Worm (Caenorhabditis elegans) whole organism, L3 larva: Measurements from ENCODE around the gene ctsa-3.2.
A peak's percentile ranks its signal among the peaks of the same experiment; 100 is the strongest.

Source experiments
- R02D3.7 ChIP-seq: fragments of 150-350 bp; optimal IDR thresholded peaks from 2 replicates; lab custom pipeline; 2014; ENCODE audit warnings: missing biosample characterization, missing genetic modification characterization
- ZK546.5 ChIP-seq: sonication (generic microtip); optimal IDR thresholded peaks from 2 replicates; lab custom pipeline; 2017; ENCODE audit warnings: missing biosample characterization, missing genetic modification characterization
- aly-2 ChIP-seq: fragments of 150-350 bp; optimal IDR thresholded peaks from 2 replicates; lab custom pipeline; 2014; ENCODE audit warnings: missing biosample characterization, missing genetic modification characterization
- ama-1 ChIP-seq: fragments of 150-350 bp; optimal IDR thresholded peaks from 2 replicates; lab custom pipeline; 2018
- ceh-16 ChIP-seq: sonication (generic microtip); optimal IDR thresholded peaks from 2 replicates; lab custom pipeline; 2017; ENCODE audit warnings: missing biosample characterization, missing genetic modification characterization
- ceh-28 ChIP-seq: fragments of 150-350 bp; optimal IDR thresholded peaks from 2 replicates; lab custom pipeline; 2014; ENCODE audit warnings: missing biosample characterization, missing genetic modification reagents, missing genetic modification characterization
- ceh-82 ChIP-seq: fragments of 150-350 bp; optimal IDR thresholded peaks from 2 replicates; lab custom pipeline; 2014; ENCODE audit warnings: missing biosample characterization, missing genetic modification characterization
- daf-12 ChIP-seq: fragments of 150-350 bp; optimal IDR thresholded peaks from 2 replicates; lab custom pipeline; 2014; ENCODE audit warnings: missing biosample characterization, missing genetic modification reagents, missing genetic modification characterization
- egl-27 ChIP-seq: sonication (generic microtip); optimal IDR thresholded peaks from 4 replicates; lab custom pipeline; 2017; ENCODE audit warnings: missing biosample characterization, missing genetic modification reagents, missing genetic modification characterization
- egl-5 ChIP-seq: fragments of 150-350 bp; optimal IDR thresholded peaks from 2 replicates; lab custom pipeline; 2017; ENCODE audit warnings: missing biosample characterization, missing genetic modification reagents, missing genetic modification characterization, inconsistent platforms
- elt-2 ChIP-seq: sonication (generic microtip); optimal IDR thresholded peaks from 2 replicates; lab custom pipeline; 2016; ENCODE audit warnings: missing genetic modification reagents, mild to moderate bottlenecking, missing genetic modification characterization, missing compliant biosample characterization
- elt-3 ChIP-seq, 3 experiments: fragments of 150-350 bp in 1 of 3; sonication (generic microtip) in 2 of 3; optimal IDR thresholded peaks; 2 replicates in 2 of 3; 4 replicates in 1 of 3; lab custom pipeline; 2014 to 2017; ENCODE audit warnings: missing biosample characterization in 3 of 3, missing genetic modification characterization in 3 of 3
- fkh-2 ChIP-seq: fragments of 150-350 bp; optimal IDR thresholded peaks from 2 replicates; lab custom pipeline; 2014; ENCODE audit warnings: missing biosample characterization, missing genetic modification reagents, missing genetic modification characterization
- fos-1 ChIP-seq: fragments of 150-350 bp; optimal IDR thresholded peaks from 2 replicates; lab custom pipeline; 2014; ENCODE audit warnings: missing biosample characterization, missing genetic modification characterization
- jun-1 ChIP-seq: fragments of 150-350 bp; optimal IDR thresholded peaks from 2 replicates; lab custom pipeline; 2014; ENCODE audit warnings: missing biosample characterization, missing genetic modification reagents, missing genetic modification characterization
- lin-15B ChIP-seq: fragments of 150-350 bp; optimal IDR thresholded peaks from 2 replicates; lab custom pipeline; 2014; ENCODE audit warnings: missing biosample characterization, missing genetic modification characterization
- lin-39 ChIP-seq: fragments of 150-350 bp; optimal IDR thresholded peaks from 2 replicates; lab custom pipeline; 2018; ENCODE audit warnings: missing biosample characterization, missing genetic modification reagents, missing genetic modification characterization
- lsy-12 ChIP-seq: sonication (generic microtip); optimal IDR thresholded peaks from 2 replicates; lab custom pipeline; 2016; ENCODE audit warnings: mild to moderate bottlenecking, missing genetic modification characterization, missing compliant biosample characterization
- nfya-1 ChIP-seq: sonication (generic microtip); optimal IDR thresholded peaks from 2 replicates; lab custom pipeline; 2017; ENCODE audit warnings: missing genetic modification characterization, mild to moderate bottlenecking, missing compliant biosample characterization, antibody characterized with exemption, moderate library complexity; ENCODE audit not compliant: insufficient read depth
- nhr-11 ChIP-seq: fragments of 150-350 bp; optimal IDR thresholded peaks from 2 replicates; lab custom pipeline; 2014; ENCODE audit warnings: missing biosample characterization, missing genetic modification characterization
- nhr-12 ChIP-seq: fragments of 150-350 bp; optimal IDR thresholded peaks from 2 replicates; lab custom pipeline; 2014; ENCODE audit warnings: missing biosample characterization, missing genetic modification characterization
- nhr-237 ChIP-seq: fragments of 150-350 bp; optimal IDR thresholded peaks from 2 replicates; lab custom pipeline; 2014; ENCODE audit warnings: missing biosample characterization, missing genetic modification characterization
- nhr-25 ChIP-seq: sonication (generic microtip); optimal IDR thresholded peaks from 2 replicates; lab custom pipeline; 2017; ENCODE audit warnings: missing biosample characterization, missing genetic modification characterization
- nhr-43 ChIP-seq: sonication (generic microtip); optimal IDR thresholded peaks from 2 replicates; lab custom pipeline; 2016; ENCODE audit warnings: mild to moderate bottlenecking, missing genetic modification characterization, missing compliant biosample characterization; ENCODE audit not compliant: poor library complexity, severe bottlenecking
- nhr-67 ChIP-seq: fragments of 150-350 bp; optimal IDR thresholded peaks from 2 replicates; lab custom pipeline; 2014; ENCODE audit warnings: missing biosample characterization, missing genetic modification characterization
- nhr-77 ChIP-seq: fragments of 150-350 bp; optimal IDR thresholded peaks from 2 replicates; lab custom pipeline; 2014; ENCODE audit warnings: missing biosample characterization, missing genetic modification characterization
- pha-4 ChIP-seq: fragments of 150-350 bp; optimal IDR thresholded peaks from 2 replicates; lab custom pipeline; 2014; ENCODE audit warnings: missing biosample characterization, missing genetic modification reagents, missing genetic modification characterization
- sea-2 ChIP-seq: fragments of 150-350 bp; sonication (generic microtip); optimal IDR thresholded peaks from 4 replicates; lab custom pipeline; 2014; ENCODE audit warnings: missing biosample characterization, missing genetic modification reagents, missing genetic modification characterization
- snpc-4 ChIP-seq: fragments of 150-350 bp; optimal IDR thresholded peaks from 2 replicates; lab custom pipeline; 2014; ENCODE audit warnings: missing biosample characterization, missing genetic modification characterization
- tbx-2 ChIP-seq: sonication (generic microtip); optimal IDR thresholded peaks from 2 replicates; lab custom pipeline; 2016; ENCODE audit warnings: mild to moderate bottlenecking, missing genetic modification characterization, missing compliant biosample characterization
- unc-39 ChIP-seq: sonication (generic microtip); optimal IDR thresholded peaks from 4 replicates; lab custom pipeline; 2017; ENCODE audit warnings: missing biosample characterization, missing genetic modification characterization
- ztf-11 ChIP-seq: fragments of 150-350 bp; optimal IDR thresholded peaks from 2 replicates; lab custom pipeline; 2014; ENCODE audit warnings: missing biosample characterization, missing genetic modification characterization
- ztf-4 ChIP-seq: fragments of 150-350 bp; optimal IDR thresholded peaks from 2 replicates; lab custom pipeline; 2014; ENCODE audit warnings: missing biosample characterization, missing genetic modification characterization

The ctsa-3.2 gene

DNA sequence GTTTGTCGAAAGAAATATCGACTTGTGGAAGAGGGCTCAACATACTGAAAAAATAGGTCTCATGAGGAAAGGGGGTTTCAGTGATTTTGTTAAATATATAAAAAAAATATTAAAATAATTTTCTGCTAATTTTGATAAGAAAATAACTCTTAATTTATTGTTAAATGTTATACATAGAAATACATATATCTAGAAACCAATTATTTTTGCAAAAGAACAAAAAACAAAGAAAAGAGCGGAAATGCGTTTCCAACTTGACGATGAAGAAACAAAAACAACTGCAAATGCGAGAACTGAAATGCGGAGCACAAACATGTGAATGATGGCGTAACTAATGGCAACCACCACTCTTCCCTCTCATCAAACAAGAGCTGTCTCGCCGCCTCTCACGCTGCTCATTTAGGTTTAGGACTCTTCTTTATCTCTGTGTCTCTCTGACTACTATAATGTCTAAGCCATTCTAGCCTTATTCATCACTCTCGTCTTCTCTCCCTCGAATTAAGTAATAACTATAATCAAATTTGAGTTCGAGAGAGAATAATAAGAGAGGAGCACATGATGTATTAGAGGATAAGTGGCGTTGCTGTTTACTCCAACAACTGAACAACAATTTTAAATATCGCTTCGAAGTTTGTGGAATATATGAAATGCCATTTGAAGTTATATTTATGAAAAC is 36.6 kb upstream of the ctsa-3.2 start, which contains the start of gene arrd-4:
Gene arrd-4 (minus strand): TSS at position 51 of the 676 bp plus-strand sequence.
- TF ChIP-seq lin-15B, result no peak
- TF ChIP-seq nhr-11 (tag; lab: Kevin White, UChicago), result peak; percentile 86

ce11 chrII:9840313-9840712 is 34.7 kb upstream of the ctsa-3.2 start, which contains the start of gene ZK938.11:
ZK938.11 (minus strand) TSS chrII:9840413.
- TF ChIP-seq egl-5 (tag; lab: Kevin White, UChicago), result no peak
- no peak for TF ChIP-seq nhr-43 (tag; lab: Kevin White, UChicago)
- TF ChIP-seq nhr-12 (tag; lab: Kevin White, UChicago), result no peak

DNA sequence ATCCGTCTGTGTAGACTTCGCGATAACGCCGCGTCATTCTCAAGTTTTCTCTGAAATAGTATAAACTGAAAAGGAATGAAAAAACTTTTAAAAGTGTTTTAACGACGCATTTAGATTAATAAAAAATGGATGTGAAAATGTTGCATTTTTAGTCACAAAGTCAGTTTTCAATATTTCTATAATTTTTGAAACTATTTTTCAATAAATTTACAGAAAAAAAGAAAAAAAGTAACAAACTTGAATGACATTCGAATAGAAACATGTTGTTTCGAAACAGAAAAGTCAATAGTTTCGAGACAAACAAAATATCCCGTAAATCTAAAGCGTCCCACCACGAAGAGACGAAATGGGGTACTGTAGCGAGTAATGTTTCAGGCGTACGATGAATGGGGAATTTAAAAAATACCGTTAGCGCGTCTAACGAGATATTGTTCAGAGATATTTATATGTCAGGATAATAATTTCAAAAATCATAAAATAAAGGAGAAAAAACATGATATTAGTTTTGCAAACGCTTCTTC is 32.9 kb upstream of the ctsa-3.2 start, which contains the start of gene rnh-1.2:
Gene rnh-1.2 (minus strand): TSS at position 51 of the 521 bp plus-strand sequence.
- TF ChIP-seq nhr-43 (tag; lab: Kevin White, UChicago), result no peak
- TF ChIP-seq sea-2 (GFP tag; lab: Kevin White, UChicago), result no peak
- TF ChIP-seq egl-5 (tag; lab: Kevin White, UChicago), result no peak
- TF ChIP-seq elt-3 (tag; optimal IDR thresholded peaks at IDR 0.05; lab: Kevin White, UChicago), result no peak
- TF ChIP-seq, all 47 proteins: peak for 0

ce11 chrII:9845239-9845638 is 29.7 kb upstream of the ctsa-3.2 start, which contains the start of gene chil-9:
chil-9 (minus strand) TSS chrII:9845339.
- TF ChIP-seq nhr-237 (tag; lab: Kevin White, UChicago) (no peak), ztf-11 (tag; lab: Kevin White, UChicago) (no peak), elt-2 (tag; lab: Kevin White, UChicago) (no peak), sea-2 (GFP tag; lab: Kevin White, UChicago) (no peak), snpc-4 (tag; lab: Kevin White, UChicago) (no peak), daf-12 (tag; lab: Kevin White, UChicago) (no peak), nhr-67 (tag; lab: Kevin White, UChicago) (no peak), pha-4 (tag; lab: Kevin White, UChicago) (no peak), ceh-82 (tag; lab: Kevin White, UChicago) (no peak), jun-1 (tag; lab: Kevin White, UChicago) (no peak), lin-39 (tag; lab: Kevin White, UChicago) (no peak), ztf-4 (tag; lab: Kevin White, UChicago) (no peak), tbx-2 (tag; lab: Kevin White, UChicago) (no peak), lin-15B (no peak), nfya-1 (no peak), ama-1 (no peak), nhr-11 (tag; lab: Kevin White, UChicago) (no peak), egl-27 (tag; lab: Kevin White, UChicago) (no peak), R02D3.7 (no peak)

ce11 chrII:9849497-9849896 is 25.5 kb upstream of the ctsa-3.2 start, which contains the start of gene old-2:
old-2 (minus strand) TSS chrII:9849597.
- TF ChIP-seq unc-39 (tag; lab: Kevin White, UChicago) (no peak), lsy-12 (tag; lab: Kevin White, UChicago) (no peak), ama-1 (no peak), tbx-2 (tag; lab: Kevin White, UChicago) (no peak), ceh-28 (tag; lab: Kevin White, UChicago) (no peak), ceh-16 (tag; lab: Kevin White, UChicago) (no peak), ZK546.5 (tag; lab: Kevin White, UChicago) (no peak), nhr-77 (tag; lab: Kevin White, UChicago) (no peak), fkh-2 (tag; lab: Kevin White, UChicago) (no peak), nhr-25 (no peak), egl-27 (tag; lab: Kevin White, UChicago) (no peak), nhr-237 (tag; lab: Kevin White, UChicago) (no peak), aly-2 (tag; lab: Kevin White, UChicago) (no peak), fos-1 (tag; lab: Kevin White, UChicago) (no peak), nhr-67 (tag; lab: Kevin White, UChicago) (no peak)
